Worm (Caenorhabditis elegans) whole organism, L1 larva: ENCODE measurements around the gene C14B9.8.

ENCODE experiments used
- C16A3.4 ChIP-seq: fragments of 150-350 bp; optimal IDR thresholded peaks from 2 replicates; lab custom pipeline; 2014; ENCODE audit warnings: missing biosample characterization, missing genetic modification characterization
- C34B4.2 ChIP-seq: sonication (generic microtip); optimal IDR thresholded peaks from 2 replicates; lab custom pipeline; 2017; ENCODE audit warnings: mild to moderate bottlenecking, missing genetic modification characterization, missing compliant biosample characterization
- F16B12.6 ChIP-seq: fragments of 150-350 bp; optimal IDR thresholded peaks from 2 replicates; lab custom pipeline; 2014; ENCODE audit warnings: missing biosample characterization, missing genetic modification characterization
- aly-2 ChIP-seq: fragments of 150-350 bp; optimal IDR thresholded peaks from 2 replicates; lab custom pipeline; 2014; ENCODE audit warnings: missing biosample characterization, missing genetic modification characterization
- ama-1 ChIP-seq: fragments of 150-350 bp; optimal IDR thresholded peaks from 2 replicates; lab custom pipeline; 2014
- blmp-1 ChIP-seq: fragments of 150-350 bp; optimal IDR thresholded peaks from 2 replicates; lab custom pipeline; 2014; ENCODE audit warnings: missing biosample characterization, missing genetic modification characterization
- ceh-82 ChIP-seq, 3 experiments: fragments of 150-350 bp in 1 of 3; sonication (generic microtip) in 2 of 3; optimal IDR thresholded peaks; 2 replicates each; lab custom pipeline; 2014 to 2017; ENCODE audit warnings: missing biosample characterization in 3 of 3, missing genetic modification characterization in 3 of 3
- dpl-1 ChIP-seq, 3 experiments: fragments of 150-350 bp in 2 of 3; sonication (generic microtip) in 1 of 3; optimal IDR thresholded peaks; 2 replicates each; lab custom pipeline; 2014 to 2017; ENCODE audit warnings: missing biosample characterization in 3 of 3, missing genetic modification characterization in 3 of 3, missing genetic modification reagents in 3 of 3
- dsc-1 ChIP-seq: sonication (generic microtip); optimal IDR thresholded peaks from 2 replicates; lab custom pipeline; 2016; ENCODE audit warnings: mild to moderate bottlenecking, missing genetic modification characterization, missing compliant biosample characterization
- efl-1 ChIP-seq, 4 experiments: fragments of 150-350 bp; optimal IDR thresholded peaks in 3 of 4; peaks in 1 of 4; 1 replicate in 1 of 4; 2 replicates in 3 of 4; lab custom pipeline; 2014; ENCODE audit warnings: missing biosample characterization in 2 of 4, missing genetic modification characterization in 2 of 4, missing genetic modification reagents in 2 of 4
- efl-3 ChIP-seq: fragments of 200-800 bp; sonication (Bioruptor generic); optimal IDR thresholded peaks from 2 replicates; lab custom pipeline; 2018; ENCODE audit warnings: mild to moderate bottlenecking, missing genetic modification characterization, missing compliant biosample characterization
- egl-13 ChIP-seq: sonication (generic microtip); optimal IDR thresholded peaks from 2 replicates; lab custom pipeline; 2016; ENCODE audit warnings: missing genotype, missing genetic modification reagents, missing genetic modification characterization, missing compliant biosample characterization
- egl-27 ChIP-seq, 2 experiments: fragments of 150-350 bp in 1 of 2; sonication (generic microtip); optimal IDR thresholded peaks; 3 replicates each; lab custom pipeline; 2017 to 2018; ENCODE audit warnings: missing biosample characterization in 2 of 2, missing genetic modification characterization in 2 of 2, missing genetic modification reagents in 2 of 2
- elt-3 ChIP-seq, 6 experiments: fragments of 150-350 bp in 1 of 6; sonication (generic microtip); optimal IDR thresholded peaks; 2 replicates each; lab custom pipeline; 2017 to 2018; ENCODE audit warnings: missing biosample characterization in 6 of 6, missing genetic modification characterization in 6 of 6, inconsistent platforms in 1 of 6
- fkh-10 ChIP-seq: sonication (generic microtip); optimal IDR thresholded peaks from 2 replicates; lab custom pipeline; 2017; ENCODE audit warnings: missing biosample characterization, missing genetic modification reagents, missing genetic modification characterization
- fkh-8 ChIP-seq: sonication (generic microtip); optimal IDR thresholded peaks from 2 replicates; lab custom pipeline; 2016; ENCODE audit warnings: mild to moderate bottlenecking, missing genetic modification characterization, missing compliant biosample characterization
- hlh-4 ChIP-seq: sonication (generic microtip); optimal IDR thresholded peaks from 2 replicates; lab custom pipeline; 2016; ENCODE audit warnings: mild to moderate bottlenecking, missing genetic modification characterization, missing compliant biosample characterization
- irx-1 ChIP-seq: sonication (generic microtip); optimal IDR thresholded peaks from 2 replicates; lab custom pipeline; 2016; ENCODE audit warnings: missing genetic modification characterization, missing compliant biosample characterization
- lin-14 ChIP-seq: fragments of 200-800 bp; sonication (Bioruptor generic); optimal IDR thresholded peaks from 2 replicates; lab custom pipeline; 2018; ENCODE audit warnings: mild to moderate bottlenecking, missing genetic modification characterization, moderate library complexity, missing compliant biosample characterization
- lin-15B ChIP-seq: fragments of 150-350 bp; sonication (generic microtip); optimal IDR thresholded peaks from 3 replicates; lab custom pipeline; 2014; ENCODE audit warnings: missing biosample characterization, missing genetic modification characterization
- lin-35 ChIP-seq, 2 experiments: fragments of 150-350 bp; optimal IDR thresholded peaks; 2 replicates each; lab custom pipeline; 2014; ENCODE audit warnings: missing biosample characterization in 2 of 2, missing genetic modification characterization in 2 of 2, missing genetic modification reagents in 2 of 2
- lin-39 ChIP-seq: fragments of 150-350 bp; optimal IDR thresholded peaks from 2 replicates; lab custom pipeline; 2014; ENCODE audit warnings: missing biosample characterization, missing genetic modification reagents, missing genetic modification characterization
- lir-3 ChIP-seq: sonication (generic microtip); optimal IDR thresholded peaks from 2 replicates; lab custom pipeline; 2016; ENCODE audit warnings: mild to moderate bottlenecking, missing genetic modification characterization, moderate library complexity, missing compliant biosample characterization; ENCODE audit not compliant: poor library complexity
- lsy-2 ChIP-seq, 2 experiments: fragments of 150-350 bp; optimal IDR thresholded peaks; 2 replicates each; lab custom pipeline; 2014; ENCODE audit warnings: missing biosample characterization in 2 of 2, missing genetic modification characterization in 2 of 2
- mef-2 ChIP-seq: fragments of 150-350 bp; optimal IDR thresholded peaks from 2 replicates; lab custom pipeline; 2014; ENCODE audit warnings: missing biosample characterization, missing genetic modification characterization
- mep-1 ChIP-seq: fragments of 150-350 bp; optimal IDR thresholded peaks from 2 replicates; lab custom pipeline; 2014; ENCODE audit warnings: missing biosample characterization, missing genetic modification characterization
- nhr-11 ChIP-seq: fragments of 150-350 bp; optimal IDR thresholded peaks from 2 replicates; lab custom pipeline; 2014; ENCODE audit warnings: missing biosample characterization, missing genetic modification characterization
- nhr-20 ChIP-seq: sonication (generic microtip); optimal IDR thresholded peaks from 2 replicates; lab custom pipeline; 2016; ENCODE audit warnings: mild to moderate bottlenecking, missing genetic modification characterization, missing compliant biosample characterization
- nhr-237 ChIP-seq: fragments of 150-350 bp; optimal IDR thresholded peaks from 2 replicates; lab custom pipeline; 2014; ENCODE audit warnings: missing biosample characterization, missing genetic modification characterization
- nhr-47 ChIP-seq: sonication (generic microtip); optimal IDR thresholded peaks from 2 replicates; lab custom pipeline; 2016; ENCODE audit warnings: mild to moderate bottlenecking, missing genetic modification characterization, moderate library complexity, missing compliant biosample characterization
- nhr-71 ChIP-seq: sonication (generic microtip); optimal IDR thresholded peaks from 2 replicates; lab custom pipeline; 2016; ENCODE audit warnings: mild to moderate bottlenecking, missing genetic modification characterization, moderate library complexity, missing compliant biosample characterization
- nhr-76 ChIP-seq: sonication (generic microtip); optimal IDR thresholded peaks from 2 replicates; lab custom pipeline; 2017; ENCODE audit warnings: missing biosample characterization, missing genetic modification characterization
- nhr-77 ChIP-seq: fragments of 150-350 bp; optimal IDR thresholded peaks from 2 replicates; lab custom pipeline; 2014; ENCODE audit warnings: missing biosample characterization, missing genetic modification characterization
- nhr-85 ChIP-seq: sonication (generic microtip); peaks from one replicate; lab custom pipeline; 2016; ENCODE audit warnings: missing genetic modification characterization, inconsistent platforms, missing compliant biosample characterization
- pax-3 ChIP-seq: fragments of 200-800 bp; sonication (Bioruptor generic); optimal IDR thresholded peaks from 2 replicates; lab custom pipeline; 2018; ENCODE audit warnings: mild to moderate bottlenecking, missing genetic modification characterization, moderate library complexity, missing compliant biosample characterization
- pqm-1 ChIP-seq: sonication (generic microtip); optimal IDR thresholded peaks from 3 replicates; lab custom pipeline; 2017; ENCODE audit warnings: missing biosample characterization, missing genetic modification characterization
- rnt-1 ChIP-seq: sonication (generic microtip); optimal IDR thresholded peaks from 2 replicates; lab custom pipeline; 2016; ENCODE audit warnings: mild to moderate bottlenecking, missing genetic modification characterization, moderate library complexity, missing compliant biosample characterization
- snpc-4 ChIP-seq: fragments of 150-350 bp; optimal IDR thresholded peaks from 2 replicates; lab custom pipeline; 2014; ENCODE audit warnings: missing biosample characterization, missing genetic modification characterization
- snu-23 ChIP-seq: sonication (generic microtip); optimal IDR thresholded peaks from 2 replicates; lab custom pipeline; 2016; ENCODE audit warnings: missing genetic modification characterization, missing compliant biosample characterization
- sox-4 ChIP-seq: sonication (generic microtip); optimal IDR thresholded peaks from 2 replicates; lab custom pipeline; 2016; ENCODE audit warnings: missing genetic modification characterization, missing compliant biosample characterization
- swsn-7 ChIP-seq: sonication (generic microtip); optimal IDR thresholded peaks from 2 replicates; lab custom pipeline; 2016; ENCODE audit warnings: missing genetic modification characterization, missing compliant biosample characterization
- tbx-2 ChIP-seq: sonication (generic microtip); optimal IDR thresholded peaks from 2 replicates; lab custom pipeline; 2016; ENCODE audit warnings: missing genetic modification characterization, missing compliant biosample characterization
- tlp-1 ChIP-seq: fragments of 150-350 bp; optimal IDR thresholded peaks from 2 replicates; lab custom pipeline; 2014; ENCODE audit warnings: missing biosample characterization, missing genetic modification characterization
- unc-30 ChIP-seq: sonication (generic microtip); optimal IDR thresholded peaks from 2 replicates; lab custom pipeline; 2017; ENCODE audit warnings: missing biosample characterization, missing genetic modification characterization
- unc-86 ChIP-seq: sonication (generic microtip); optimal IDR thresholded peaks from 2 replicates; lab custom pipeline; 2016; ENCODE audit warnings: missing genetic modification characterization, missing compliant biosample characterization
- vab-15 ChIP-seq: sonication (generic microtip); optimal IDR thresholded peaks from 2 replicates; lab custom pipeline; 2017; ENCODE audit warnings: missing genotype, mild to moderate bottlenecking, missing genetic modification characterization, missing compliant biosample characterization
- zag-1 ChIP-seq: fragments of 150-350 bp; optimal IDR thresholded peaks from 2 replicates; lab custom pipeline; 2014; ENCODE audit warnings: missing biosample characterization, missing genetic modification characterization
- zip-4 ChIP-seq: fragments of 200-800 bp; sonication (Bioruptor generic); optimal IDR thresholded peaks from 2 replicates; lab custom pipeline; 2018; ENCODE audit warnings: mild to moderate bottlenecking, missing genetic modification characterization, moderate library complexity, missing compliant biosample characterization
- ztf-11 ChIP-seq, 2 experiments: sonication (generic microtip); optimal IDR thresholded peaks; 2 replicates each; lab custom pipeline; 2016 to 2017; ENCODE audit warnings: missing genetic modification characterization in 2 of 2, missing biosample characterization in 1 of 2, missing compliant biosample characterization in 1 of 2

The C14B9.8 gene

ce11 chrIII:8099022-8099421 is 45.4 kb downstream of the C14B9.8 start, which contains the start of gene K06H7.1:
Gene K06H7.1 (plus strand): TSS chrIII:8099322.
- TF ChIP-seq ztf-11 (tag; optimal IDR thresholded peaks at IDR 0.05; lab: Kevin White, UChicago) (no peak), efl-1 (optimal IDR thresholded peaks at IDR 0.05; lab: Kevin White, UChicago) (no peak), efl-1 (GFP tag; optimal IDR thresholded peaks at IDR 0.05 in 1 of 2; lab: Kevin White, UChicago) (peak in 1 of 2 experiments; percentile 3), elt-3 (tag; optimal IDR thresholded peaks at IDR 0.05; lab: Kevin White, UChicago) (no peak), nhr-76 (no peak), sox-4 (tag; lab: Kevin White, UChicago) (no peak), unc-30 (tag; lab: Kevin White, UChicago) (no peak), vab-15 (tag; lab: Kevin White, UChicago) (no peak), pqm-1 (no peak)

ce11 chrIII:8098116-8098515 is 46.3 kb downstream of the C14B9.8 start, which contains the start of gene K06H7.8:
Gene K06H7.8 (minus strand): TSS chrIII:8098216.
- TF ChIP-seq unc-86: no peak
- no peak for TF ChIP-seq egl-27 (tag; optimal IDR thresholded peaks at IDR 0.05; lab: Kevin White, UChicago)

ce11 chrIII:8093079-8093623 is 51.3 kb downstream of the C14B9.8 start, which contains the start of gene K06H7.2:
Gene K06H7.2 (plus strand): TSS chrIII:8093573.
- TF ChIP-seq nhr-85 (tag; lab: Kevin White, UChicago): peak; percentile 26
- peak; percentile 49 to 79 (median 52) for TF ChIP-seq dpl-1 (GFP tag; optimal IDR thresholded peaks at IDR 0.05; lab: Kevin White, UChicago)
- peak; percentile 67 to 90 for TF ChIP-seq lsy-2 (tag; optimal IDR thresholded peaks at IDR 0.05; lab: Kevin White, UChicago)
- TF ChIP-seq nhr-47 (tag; lab: Kevin White, UChicago): peak; percentile 55
- TF ChIP-seq mep-1 (tag; lab: Kevin White, UChicago): peak; percentile 77
- TF ChIP-seq tbx-2 (tag; lab: Kevin White, UChicago): peak; percentile 35
- peak in 1 of 3 experiments; percentile 39 for TF ChIP-seq ceh-82 (tag; optimal IDR thresholded peaks at IDR 0.05; lab: Kevin White, UChicago)
- peak; percentile 22 for TF ChIP-seq vab-15 (tag; lab: Kevin White, UChicago)
- no peak for TF ChIP-seq egl-13 (tag; lab: Kevin White, UChicago)
- no peak for TF ChIP-seq irx-1 (tag; lab: Kevin White, UChicago)
- no peak for TF ChIP-seq tlp-1
- peak; percentile 30 for TF ChIP-seq fkh-10 (GFP tag; lab: Kevin White, UChicago)
- TF ChIP-seq fkh-8 (tag; lab: Kevin White, UChicago): peak; percentile 44
- no peak for TF ChIP-seq hlh-4 (tag; lab: Kevin White, UChicago)
- TF ChIP-seq blmp-1: peak; percentile 38
- no peak for TF ChIP-seq zip-4 (GFP tag; lab: Kevin White, UChicago)
- TF ChIP-seq lin-15B (tag; lab: Kevin White, UChicago): peak; percentile 78
- peak; percentile 50 for TF ChIP-seq nhr-20
- TF ChIP-seq nhr-11: no peak
- TF ChIP-seq C34B4.2 (tag; lab: Kevin White, UChicago): no peak
- peak; percentile 66 for TF ChIP-seq nhr-71 (tag; lab: Kevin White, UChicago)
- TF ChIP-seq zag-1: no peak
- TF ChIP-seq ama-1: no peak
- peak; percentile 35 for TF ChIP-seq swsn-7 (tag; lab: Kevin White, UChicago)
- TF ChIP-seq efl-1 (optimal IDR thresholded peaks at IDR 0.05; lab: Kevin White, UChicago): peak; percentile 69 to 73
- TF ChIP-seq efl-1 (GFP tag; optimal IDR thresholded peaks at IDR 0.05 in 1 of 2; lab: Kevin White, UChicago): peak; percentile 66 to 92
- TF ChIP-seq efl-3 (GFP tag; lab: Kevin White, UChicago): no peak
- TF ChIP-seq snpc-4 (tag; lab: Kevin White, UChicago): no peak
- peak; percentile 76 for TF ChIP-seq lin-14
- peak; percentile 53 for TF ChIP-seq snu-23 (GFP tag; lab: Kevin White, UChicago)
- no peak for TF ChIP-seq aly-2 (tag; lab: Kevin White, UChicago)
- TF ChIP-seq lin-39 (tag; lab: Kevin White, UChicago): no peak
- TF ChIP-seq F16B12.6 (tag; lab: Kevin White, UChicago): peak; percentile 43
- peak; percentile 13 for TF ChIP-seq rnt-1 (tag; lab: Kevin White, UChicago)
- no peak for TF ChIP-seq lir-3 (tag; lab: Kevin White, UChicago)
- TF ChIP-seq pax-3 (tag; lab: Kevin White, UChicago): no peak
- peak; percentile 63 for TF ChIP-seq nhr-77 (tag; lab: Kevin White, UChicago)
- TF ChIP-seq nhr-237 (tag; lab: Kevin White, UChicago): peak; percentile 57
- peak; percentile 19 for TF ChIP-seq dsc-1
- peak; percentile 63 for TF ChIP-seq C16A3.4 (tag; lab: Kevin White, UChicago)
- TF ChIP-seq mef-2 (tag; lab: Kevin White, UChicago): no peak
- TF ChIP-seq lin-35 (GFP tag; optimal IDR thresholded peaks at IDR 0.05; lab: Kevin White, UChicago): peak; percentile 53 to 78
